Fruit fly (Drosophila melanogaster) whole organism, embryonic: ENCODE measurements around the gene Setx.
A peak's percentile ranks its signal among the peaks of the same experiment; 100 is the strongest.

Source experiments
- ATbp ChIP-seq: fragments of 200-800 bp; sonication (Bioruptor generic); optimal IDR thresholded peaks from 2 replicates; lab custom pipeline; 2017; ENCODE audit warnings: missing biosample characterization, mild to moderate bottlenecking, missing genetic modification characterization, missing genetic modification reagents
- Abd-B ChIP-seq: fragments of 200-800 bp; sonication (Bioruptor generic); optimal IDR thresholded peaks from 2 replicates; lab custom pipeline; 2018; ENCODE audit warnings: missing biosample characterization, mild to moderate bottlenecking, missing genetic modification characterization, moderate library complexity
- Blimp-1 ChIP-seq: fragments of 200-800 bp; sonication (Bioruptor generic); optimal IDR thresholded peaks from 3 replicates; lab custom pipeline; 2018; ENCODE audit warnings: missing biosample characterization, missing genetic modification characterization, mild to moderate bottlenecking, moderate library complexity, missing genetic modification reagents
- Bteb2 ChIP-seq: fragments of 200-800 bp; sonication (Bioruptor generic); optimal IDR thresholded peaks from 2 replicates; lab custom pipeline; 2016; ENCODE audit warnings: missing biosample characterization, missing genetic modification characterization
- CG10543 ChIP-seq: fragments of 200-800 bp; sonication (Bioruptor generic); optimal IDR thresholded peaks from 3 replicates; lab custom pipeline; 2017; ENCODE audit warnings: missing biosample characterization, mild to moderate bottlenecking, missing genetic modification characterization, moderate library complexity
- CG10654 ChIP-seq: fragments of 200-800 bp; sonication (Bioruptor generic); optimal IDR thresholded peaks from 2 replicates; lab custom pipeline; 2016; ENCODE audit warnings: missing biosample characterization, missing genetic modification characterization
- CG12299 ChIP-seq: fragments of 200-800 bp; sonication (Bioruptor generic); optimal IDR thresholded peaks from 2 replicates; lab custom pipeline; 2018; ENCODE audit warnings: missing biosample characterization, mild to moderate bottlenecking, missing genetic modification characterization
- CG12391 ChIP-seq: fragments of 200-800 bp; sonication (Bioruptor generic); optimal IDR thresholded peaks from 3 replicates; lab custom pipeline; 2018; ENCODE audit warnings: missing biosample characterization, mild to moderate bottlenecking, missing genetic modification characterization, moderate library complexity
- CG13123 ChIP-seq: fragments of 200-800 bp; sonication (Bioruptor generic); optimal IDR thresholded peaks from 2 replicates; lab custom pipeline; 2016; ENCODE audit warnings: missing biosample characterization, missing genetic modification characterization
- CG13287 ChIP-seq: fragments of 200-800 bp; sonication (Bioruptor generic); IDR thresholded peaks from 2 replicates; pipeline ENCODE4 v1.3.6; 2022; ENCODE audit warnings: missing biosample characterization, missing genetic modification characterization; ENCODE audit not compliant: partially characterized antibody
- CG13624 ChIP-seq: fragments of 200-800 bp; sonication (Bioruptor generic); optimal IDR thresholded peaks from 2 replicates; lab custom pipeline; 2016; ENCODE audit warnings: missing biosample characterization, missing genetic modification characterization
- CG14050 ChIP-seq: fragments of 200-800 bp; sonication (Bioruptor generic); IDR thresholded peaks from 3 replicates; pipeline ENCODE4 v1.3.6; 2022; ENCODE audit warnings: missing biosample characterization, missing genetic modification characterization
- CG14441 ChIP-seq: fragments of 200-800 bp; sonication (Bioruptor generic); IDR thresholded peaks from 2 replicates; pipeline ENCODE4 v1.3.6; 2022; ENCODE audit warnings: missing biosample characterization, missing genetic modification characterization
- CG15479 ChIP-seq: fragments of 200-800 bp; sonication (Bioruptor generic); optimal IDR thresholded peaks from 3 replicates; lab custom pipeline; 2019; ENCODE audit warnings: missing biosample characterization, mild to moderate bottlenecking, missing genetic modification characterization, moderate library complexity
- CG15696 ChIP-seq: fragments of 200-800 bp; sonication (Bioruptor generic); optimal IDR thresholded peaks from 2 replicates; lab custom pipeline; 2019; ENCODE audit warnings: missing biosample characterization, mild to moderate bottlenecking, missing genetic modification characterization, moderate library complexity
- CG1647 ChIP-seq: fragments of 200-800 bp; sonication (Bioruptor generic); optimal IDR thresholded peaks from 3 replicates; lab custom pipeline; 2016; ENCODE audit warnings: missing biosample characterization, missing genetic modification characterization
- CG6765 ChIP-seq: fragments of 200-800 bp; sonication (Bioruptor generic); optimal IDR thresholded peaks from 3 replicates; lab custom pipeline; 2017; ENCODE audit warnings: missing biosample characterization, mild to moderate bottlenecking, missing genetic modification characterization
- CG8478 ChIP-seq: fragments of >200 bp; optimal IDR thresholded peaks from 2 replicates; lab custom pipeline; 2018
- CG8765 ChIP-seq: fragments of 200-800 bp; sonication (Bioruptor generic); IDR thresholded peaks from 2 replicates; pipeline ENCODE4 v1.3.6; 2022; ENCODE audit warnings: missing biosample characterization, missing genetic modification characterization
- CG9609 ChIP-seq: fragments of 200-800 bp; sonication (Bioruptor generic); optimal IDR thresholded peaks from 3 replicates; lab custom pipeline; 2016; ENCODE audit warnings: missing biosample characterization, missing genetic modification characterization
- CG9727 ChIP-seq: fragments of 200-800 bp; sonication (Bioruptor generic); optimal IDR thresholded peaks from 3 replicates; lab custom pipeline; 2017; ENCODE audit warnings: missing biosample characterization, mild to moderate bottlenecking, missing genetic modification characterization
- CTCF ChIP-seq: fragments of 200-800 bp; sonication (Bioruptor generic); optimal IDR thresholded peaks from 2 replicates; lab custom pipeline; 2017; ENCODE audit warnings: missing biosample characterization, mild to moderate bottlenecking, missing genetic modification characterization, moderate library complexity
- E2f2 ChIP-seq: fragments of 200-800 bp; sonication (Bioruptor generic); IDR thresholded peaks from 2 replicates; pipeline ENCODE4 v1.3.6; 2022; ENCODE audit warnings: missing biosample characterization, missing genetic modification characterization
- Fer2 ChIP-seq: fragments of 200-800 bp; sonication (Bioruptor generic); optimal IDR thresholded peaks from 2 replicates; lab custom pipeline; 2018; ENCODE audit warnings: missing biosample characterization, mild to moderate bottlenecking, missing genetic modification characterization, moderate library complexity
- GATAe ChIP-seq: fragments of 200-800 bp; sonication (Bioruptor generic); conservative IDR thresholded peaks from 2 replicates; pipeline ENCODE4 v1.3.6; 2022; ENCODE audit warnings: missing biosample characterization, missing genetic modification characterization
- HLH3B ChIP-seq: fragments of 200-800 bp; sonication (Bioruptor generic); IDR thresholded peaks from 2 replicates; pipeline ENCODE4 v1.3.6; 2022; ENCODE audit warnings: missing biosample characterization, missing genetic modification characterization
- Meics ChIP-seq: fragments of 200-800 bp; sonication (Bioruptor generic); optimal IDR thresholded peaks from 2 replicates; lab custom pipeline; 2017; ENCODE audit warnings: missing biosample characterization, mild to moderate bottlenecking, missing genetic modification characterization
- NC2β ChIP-seq: fragments of 200-800 bp; sonication (Bioruptor generic); optimal IDR thresholded peaks from 2 replicates; lab custom pipeline; 2016; ENCODE audit warnings: missing biosample characterization, missing genetic modification characterization
- Nf-YA ChIP-seq: fragments of 200-800 bp; sonication (Bioruptor generic); IDR thresholded peaks from 2 replicates; pipeline ENCODE4 v1.3.6; 2022; ENCODE audit warnings: missing biosample characterization, missing genetic modification characterization
- Rx ChIP-seq: fragments of 200-800 bp; sonication (Bioruptor generic); IDR thresholded peaks from 2 replicates; pipeline ENCODE4 v1.3.6; 2022; ENCODE audit warnings: missing biosample characterization, missing genetic modification characterization
- Spps ChIP-seq: fragments of 200-800 bp; sonication (Bioruptor generic); optimal IDR thresholded peaks from 2 replicates; lab custom pipeline; 2018; ENCODE audit warnings: missing biosample characterization, mild to moderate bottlenecking, missing genetic modification characterization
- btn ChIP-seq: fragments of 200-800 bp; sonication (Bioruptor generic); optimal IDR thresholded peaks from 2 replicates; lab custom pipeline; 2016; ENCODE audit warnings: missing biosample characterization, missing genetic modification characterization
- cwo ChIP-seq: fragments of 200-800 bp; sonication (Bioruptor generic); optimal IDR thresholded peaks from 3 replicates; lab custom pipeline; 2017; ENCODE audit warnings: missing biosample characterization, missing genetic modification characterization, mild to moderate bottlenecking, moderate library complexity, missing genetic modification reagents
- disco-r ChIP-seq: fragments of 200-800 bp; sonication (Bioruptor generic); optimal IDR thresholded peaks from 2 replicates; lab custom pipeline; 2016; ENCODE audit warnings: missing biosample characterization, missing genetic modification characterization
- fd3F ChIP-seq: fragments of 200-800 bp; sonication (Bioruptor generic); optimal IDR thresholded peaks from 2 replicates; lab custom pipeline; 2018; ENCODE audit warnings: missing biosample characterization, mild to moderate bottlenecking, missing genetic modification characterization, moderate library complexity
- fu2 ChIP-seq: fragments of 200-800 bp; sonication (Bioruptor generic); optimal IDR thresholded peaks from 2 replicates; lab custom pipeline; 2016; ENCODE audit warnings: missing biosample characterization, missing genetic modification characterization
- hbn ChIP-seq: fragments of 200-800 bp; sonication (Bioruptor generic); IDR thresholded peaks from 2 replicates; pipeline ENCODE4 v1.3.6; 2022; ENCODE audit warnings: missing biosample characterization, missing genetic modification characterization; ENCODE audit not compliant: partially characterized antibody
- ind ChIP-seq: fragments of 200-800 bp; sonication (Bioruptor generic); optimal IDR thresholded peaks from 3 replicates; lab custom pipeline; 2016; ENCODE audit warnings: missing biosample characterization, missing genetic modification characterization
- jing ChIP-seq: fragments of 200-800 bp; sonication (Bioruptor generic); optimal IDR thresholded peaks from 2 replicates; lab custom pipeline; 2018; ENCODE audit warnings: missing biosample characterization, mild to moderate bottlenecking, missing genetic modification characterization
- kay ChIP-seq: fragments of 200-800 bp; sonication (Bioruptor generic); optimal IDR thresholded peaks from 2 replicates; lab custom pipeline; 2016; ENCODE audit warnings: missing biosample characterization, missing genetic modification characterization
- kni ChIP-seq: fragments of 200-800 bp; sonication (Bioruptor generic); optimal IDR thresholded peaks from 3 replicates; lab custom pipeline; 2017; ENCODE audit warnings: mild to moderate bottlenecking, missing biosample characterization, missing genetic modification reagents, missing genetic modification characterization
- mirr ChIP-seq: fragments of 200-800 bp; sonication (Bioruptor generic); optimal IDR thresholded peaks from 3 replicates; lab custom pipeline; 2018; ENCODE audit warnings: missing biosample characterization, mild to moderate bottlenecking, missing genetic modification characterization
- nerfin-1 ChIP-seq: fragments of 200-800 bp; sonication (Bioruptor generic); optimal IDR thresholded peaks from 3 replicates; lab custom pipeline; 2019; ENCODE audit warnings: missing biosample characterization, mild to moderate bottlenecking, missing genetic modification characterization, moderate library complexity
- phol ChIP-seq: fragments of 200-800 bp; sonication (Bioruptor generic); optimal IDR thresholded peaks from 3 replicates; lab custom pipeline; 2018; ENCODE audit warnings: missing biosample characterization, mild to moderate bottlenecking, missing genetic modification characterization, moderate library complexity
- prd ChIP-seq, 3 experiments: fragments of >200 bp in 2 of 3; fragments of 200-800 bp in 1 of 3; sonication (Bioruptor generic) in 1 of 3; optimal IDR thresholded peaks in 2 of 3; IDR thresholded peaks in 1 of 3; 2 replicates in 2 of 3; 3 replicates in 1 of 3; pipeline versions ENCODE4 v1.3.6 to Lab custom; 2017 to 2022; ENCODE audit warnings: missing biosample characterization in 1 of 3, missing genetic modification characterization in 1 of 3
- rib ChIP-seq: fragments of 200-800 bp; sonication (Bioruptor generic); IDR thresholded peaks from 2 replicates; pipeline ENCODE4 v1.3.6; 2022; ENCODE audit warnings: missing biosample characterization, missing genetic modification characterization
- slou ChIP-seq: fragments of 200-800 bp; sonication (Bioruptor generic); optimal IDR thresholded peaks from 3 replicates; lab custom pipeline; 2016; ENCODE audit warnings: missing biosample characterization, missing genetic modification characterization
- so ChIP-seq: fragments of 200-800 bp; sonication (Bioruptor generic); IDR thresholded peaks from 3 replicates; pipeline ENCODE4 v1.3.6; 2022; ENCODE audit warnings: missing biosample characterization, missing genetic modification characterization
- sob ChIP-seq: fragments of 200-800 bp; sonication (Bioruptor generic); IDR thresholded peaks from 2 replicates; pipeline ENCODE4 v1.3.6; 2022; ENCODE audit warnings: missing biosample characterization, missing genetic modification characterization
- tin ChIP-seq: fragments of 200-800 bp; sonication (Bioruptor generic); optimal IDR thresholded peaks from 3 replicates; lab custom pipeline; 2016; ENCODE audit warnings: missing biosample characterization, missing genetic modification characterization
- yki ChIP-seq: fragments of >200 bp; optimal IDR thresholded peaks from 3 replicates; lab custom pipeline; 2018
- z ChIP-seq: fragments of 200-800 bp; sonication (Bioruptor generic); IDR thresholded peaks from 3 replicates; pipeline ENCODE4 v1.3.6; 2022; ENCODE audit warnings: missing biosample characterization, missing genetic modification characterization
- zfh1 ChIP-seq: fragments of 200-800 bp; sonication (Bioruptor generic); IDR thresholded peaks from 3 replicates; pipeline ENCODE4 v1.3.6; 2022; ENCODE audit warnings: missing biosample characterization, missing genetic modification characterization

The Setx gene

DNA sequence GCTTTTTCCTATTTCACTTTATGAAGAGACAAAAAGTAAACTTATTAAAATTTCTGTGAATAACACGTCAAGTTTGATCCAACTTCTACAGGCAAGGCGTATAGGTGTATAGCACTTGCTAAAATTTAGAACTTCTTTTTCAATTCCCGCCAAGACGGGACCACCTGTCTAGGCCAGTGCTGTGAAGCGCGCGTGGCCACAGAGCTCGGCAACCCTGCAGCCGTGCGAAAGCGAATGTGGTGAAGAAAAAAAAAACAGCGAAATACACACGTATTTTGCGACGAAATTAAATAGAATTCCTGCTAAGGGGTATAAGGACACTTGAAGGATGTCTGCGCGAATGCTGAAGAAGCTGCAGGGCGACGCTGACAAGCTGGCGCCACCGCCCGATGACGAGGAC is 27.1 kb downstream of the Setx start, which contains the start of gene Nulp1 (continued):
- peak; percentile 30 for TF ChIP-seq fu2 (GFP tag; lab: Kevin White, UChicago)
- TF ChIP-seq CG10654 (GFP tag; lab: Kevin White, UChicago) = no peak
- no peak for TF ChIP-seq CG14050 (GFP tag; lab: Robert Waterston, UW)
- no peak for TF ChIP-seq CG15696
- 0 out of 3 replicates have a peak, but pooled peaks have one; percentile 20 for TF ChIP-seq zfh1 (GFP tag; lab: Robert Waterston, UW)
- TF ChIP-seq CG12299 (tag; lab: Kevin White, UChicago) = no peak
- no peak for TF ChIP-seq Bteb2 (GFP tag; lab: Kevin White, UChicago)
- no peak for TF ChIP-seq CG14441 (GFP tag; lab: Robert Waterston, UW)
- TF ChIP-seq mirr (GFP tag; lab: Kevin White, UChicago) = no peak
- no peak for TF ChIP-seq Spps (tag; lab: Kevin White, UChicago)
- no peak for TF ChIP-seq nerfin-1 (tag; lab: Kevin White, UChicago)
- TF ChIP-seq Fer2 = no peak
- no peak for TF ChIP-seq CG6765 (GFP tag; lab: Kevin White, UChicago)
- no peak for TF ChIP-seq CG12391 (tag; lab: Kevin White, UChicago)
- no peak for TF ChIP-seq CG8478
- 0 out of 2 replicates have a peak, but pooled peaks have one; percentile 9 for TF ChIP-seq Rx (GFP tag; lab: Robert Waterston, UW)
- no peak for TF ChIP-seq NC2β (GFP tag; lab: Kevin White, UChicago)
- no peak for TF ChIP-seq so (GFP tag; lab: Robert Waterston, UW)
- TF ChIP-seq CG10543 (GFP tag; lab: Kevin White, UChicago) = no peak
- no peak for TF ChIP-seq Abd-B
- TF ChIP-seq Nf-YA (GFP tag; lab: Robert Waterston, UW) = no peak
- no peak for TF ChIP-seq CG13123 (GFP tag; lab: Kevin White, UChicago)
- no peak for TF ChIP-seq GATAe (GFP tag; lab: Robert Waterston, UW)
- no peak for TF ChIP-seq prd (optimal IDR thresholded peaks at IDR 0.05; lab: Kevin White, UChicago)
- no peak for TF ChIP-seq prd (GFP tag; IDR thresholded peaks at IDR 0.05; lab: Robert Waterston, UW)
- no peak for TF ChIP-seq tin
- TF ChIP-seq CG1647 = no peak
- TF ChIP-seq CG9727 = no peak
- peak; percentile 27 for TF ChIP-seq CG9609 (GFP tag; lab: Kevin White, UChicago)
- TF ChIP-seq disco-r (GFP tag; lab: Kevin White, UChicago) = no peak
- peak; percentile 84 for TF ChIP-seq Blimp-1 (GFP tag; lab: Kevin White, UChicago)
- TF ChIP-seq CG13624 (GFP tag; lab: Kevin White, UChicago) = peak; percentile 58
- peak; percentile 57; the same call in 1 of the 2 replicates for TF ChIP-seq rib (GFP tag; lab: Robert Waterston, UW)
- TF ChIP-seq jing = no peak
- peak; percentile 14 for TF ChIP-seq phol
- TF ChIP-seq cwo (GFP tag; lab: Kevin White, UChicago) = no peak
- no peak for TF ChIP-seq btn (GFP tag; lab: Kevin White, UChicago)
- no peak for TF ChIP-seq yki (lab: Kevin White, UChicago)
- TF ChIP-seq sob (GFP tag; lab: Robert Waterston, UW) = peak; percentile 41
- TF ChIP-seq z (GFP tag; lab: Robert Waterston, UW) = no peak
- TF ChIP-seq fd3F = no peak
- peak; percentile 94 for TF ChIP-seq E2f2 (GFP tag; lab: Robert Waterston, UW)
- TF ChIP-seq HLH3B = no peak
- peak; percentile 10 for TF ChIP-seq Meics (GFP tag; lab: Kevin White, UChicago)
- TF ChIP-seq kni (GFP tag; lab: Kevin White, UChicago) = no peak
- TF ChIP-seq CG8765 (GFP tag; lab: Robert Waterston, UW) = no peak
- TF ChIP-seq hbn = no peak
- no peak for TF ChIP-seq ATbp
- no peak for TF ChIP-seq CG15479 (GFP tag; lab: Kevin White, UChicago)
- peak; percentile 21 for TF ChIP-seq ind
- no peak for TF ChIP-seq CTCF (GFP tag; lab: Kevin White, UChicago)
- TF ChIP-seq kay (GFP tag; lab: Kevin White, UChicago) = no peak
- peak; percentile 22; the same call in 1 of the 2 replicates for TF ChIP-seq CG13287 (GFP tag; lab: Robert Waterston, UW)
- no peak for TF ChIP-seq slou (GFP tag; lab: Kevin White, UChicago)
